Fruit fly (Drosophila melanogaster): Measurements from ENCODE around the gene CG8138.

Gene CG8138

DNA sequence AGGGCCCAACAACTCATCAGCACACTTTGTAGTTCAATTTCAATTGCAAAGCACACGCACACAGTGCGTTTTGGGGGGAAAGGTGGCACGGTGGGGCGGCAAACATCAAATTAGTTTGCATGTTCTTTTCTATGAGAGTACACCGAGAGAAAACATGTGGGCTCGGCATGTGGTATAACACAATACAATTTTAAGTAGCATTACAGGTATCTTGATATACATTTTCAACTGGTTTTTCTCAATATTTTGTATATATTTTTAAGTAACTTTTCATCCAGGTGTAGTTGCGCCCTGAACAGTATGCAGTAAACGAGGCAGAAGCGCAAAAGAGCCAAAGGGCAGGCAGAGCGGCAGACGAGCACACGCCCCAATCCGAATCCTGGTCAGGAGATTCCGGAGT is 19.3 kb downstream of the CG8138 start (continued):
- TF ChIP-seq dmrt99B (tag; optimal IDR thresholded peaks at IDR 0.05), result peak; percentile 1
- peak; percentile 18 for TF ChIP-seq cwo (GFP tag; optimal IDR thresholded peaks at IDR 0.05)
- peak; percentile 49 for TF ChIP-seq lab (GFP tag; optimal IDR thresholded peaks at IDR 0.05)

DNA sequence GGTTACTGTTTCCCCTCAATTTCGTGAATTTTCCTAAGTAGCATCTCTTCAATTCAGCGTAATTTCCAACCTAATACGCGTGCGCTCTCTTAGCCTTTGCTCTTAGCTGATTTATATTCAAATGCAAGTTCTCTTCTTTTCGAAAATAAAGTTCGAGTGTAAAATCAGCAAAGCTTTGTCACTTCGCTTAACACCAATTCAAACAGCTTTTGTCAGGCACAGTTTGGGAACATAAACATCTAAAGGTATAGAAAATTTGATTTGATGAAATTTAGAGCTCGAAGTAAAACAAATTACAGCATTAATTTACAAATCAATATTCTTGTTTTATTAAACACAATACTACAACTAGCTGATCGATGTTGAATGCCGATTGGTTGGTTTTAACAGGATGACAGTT is 27.3 kb downstream of the CG8138 start:
- TF ChIP-seq CG3163 (GFP tag; optimal IDR thresholded peaks at IDR 0.05) (peak; percentile 100), scrt (GFP tag; optimal IDR thresholded peaks at IDR 0.05) (peak; percentile 15), Rfx (GFP tag; IDR thresholded peaks at IDR 0.05) (0 out of 2 replicates have a peak, but pooled peaks have one; percentile 19), NFAT (GFP tag; IDR thresholded peaks at IDR 0.05) (0 out of 2 replicates have a peak, but pooled peaks have one; percentile 5), BEAF-32 (GFP tag; optimal IDR thresholded peaks at IDR 0.05) (no peak), E2f2 (GFP tag; IDR thresholded peaks at IDR 0.05) (peak; percentile 90), CG14014 (GFP tag; IDR thresholded peaks at IDR 0.05) (no peak), ewg (GFP tag; optimal IDR thresholded peaks at IDR 0.05) (peak; percentile 95), Gug (GFP tag; IDR thresholded peaks at IDR 0.05) (no peak), Med (GFP tag) (peak; percentile 68), CG18011 (GFP tag; optimal IDR thresholded peaks at IDR 0.05) (peak; percentile 99), stwl (tag; optimal IDR thresholded peaks at IDR 0.05) (peak; percentile 25), CG13287 (GFP tag; IDR thresholded peaks at IDR 0.05; ENCODE audit: partially characterized antibody) (peak; percentile 36; the same call in 1 of the 2 replicates), Trl (optimal IDR thresholded peaks at IDR 0.05) (peak; percentile 37 to 72), Trl (GFP tag; optimal IDR thresholded peaks at IDR 0.05) (no peak), pzg (GFP tag; optimal IDR thresholded peaks at IDR 0.05) (peak; percentile 16), pita (GFP tag; optimal IDR thresholded peaks at IDR 0.05) (no peak), pros (GFP tag; optimal IDR thresholded peaks at IDR 0.05) (no peak), Abd-B (GFP tag; optimal IDR thresholded peaks at IDR 0.05) (peak; percentile 49), CG11504 (tag; optimal IDR thresholded peaks at IDR 0.05) (peak; percentile 77), eve (GFP tag; optimal IDR thresholded peaks at IDR 0.05) (peak in 1 of 2 experiments; percentile 38), vvl (GFP tag; IDR thresholded peaks at IDR 0.05) (peak; percentile 33; the same call in 1 of the 2 replicates), Myb (GFP tag; optimal IDR thresholded peaks at IDR 0.05) (peak; percentile 81), Jarid2 (GFP tag; optimal IDR thresholded peaks at IDR 0.05) (peak; percentile 8), CG42726 (GFP tag; IDR thresholded peaks at IDR 0.05; ENCODE audit: partially characterized antibody) (peak; percentile 17; the same call in 1 of the 2 replicates), Dp (GFP tag; optimal IDR thresholded peaks at IDR 0.05) (peak; percentile 83), abd-A (tag; optimal IDR thresholded peaks at IDR 0.05) (peak; percentile 38)

dm6 chr3R:13214347-13214746 is 33.2 kb downstream of the CG8138 start, which contains the start of gene CG8483:
Gene CG8483 (minus strand): TSS chr3R:13214465.
- 0 out of 3 replicates have a peak, but pooled peaks have one; percentile 17 for TF ChIP-seq ken (GFP tag; IDR thresholded peaks at IDR 0.05)
- TF ChIP-seq CG11504 (tag; optimal IDR thresholded peaks at IDR 0.05), result peak; percentile 98
- peak; percentile 73 for TF ChIP-seq Med (GFP tag)
- peak; percentile 26; the same call in 1 of the 2 replicates for TF ChIP-seq vvl (GFP tag; IDR thresholded peaks at IDR 0.05)
- TF ChIP-seq CG32532 (GFP tag; IDR thresholded peaks at IDR 0.05), result 0 out of 2 replicates have a peak, but pooled peaks have one; percentile 7
- peak; percentile 73 for TF ChIP-seq Deaf1 (tag; optimal IDR thresholded peaks at IDR 0.05)
- TF ChIP-seq CG2116 (GFP tag; optimal IDR thresholded peaks at IDR 0.05), result no peak
- TF ChIP-seq chinmo (GFP tag; IDR thresholded peaks at IDR 0.05; ENCODE audit: partially characterized antibody), result 0 out of 4 replicates have a peak, but pooled peaks have one; percentile 59
- TF ChIP-seq CG2199 (GFP tag; IDR thresholded peaks at IDR 0.05), result 0 out of 3 replicates have a peak, but pooled peaks have one; percentile 49
- TF ChIP-seq Myb (GFP tag; optimal IDR thresholded peaks at IDR 0.05), result no peak
- TF ChIP-seq CG34422 (GFP tag; IDR thresholded peaks at IDR 0.05), result peak; percentile 28; the same call in 1 of the 3 replicates
- peak; percentile 51 for TF ChIP-seq sd (tag; optimal IDR thresholded peaks at IDR 0.05)
- TF ChIP-seq Trl (optimal IDR thresholded peaks at IDR 0.05), result peak; percentile 6 to 16
- no peak for TF ChIP-seq Trl (GFP tag; optimal IDR thresholded peaks at IDR 0.05)
- no peak for TF ChIP-seq CG16815 (GFP tag; optimal IDR thresholded peaks at IDR 0.05)
- TF ChIP-seq Adf1 (GFP tag; IDR thresholded peaks at IDR 0.05), result peak; percentile 81
- 0 out of 3 replicates have a peak, but pooled peaks have one; percentile 25 for TF ChIP-seq CG34224 (GFP tag; IDR thresholded peaks at IDR 0.05; ENCODE audit: partially characterized antibody)
- TF ChIP-seq CG6175 (GFP tag; IDR thresholded peaks at IDR 0.05), result peak; percentile 47; the same call in 1 of the 3 replicates
- TF ChIP-seq pros (GFP tag; optimal IDR thresholded peaks at IDR 0.05), result no peak
- peak; percentile 45 for TF ChIP-seq Jarid2 (GFP tag; optimal IDR thresholded peaks at IDR 0.05)
- no peak for TF ChIP-seq CG30403 (GFP tag; optimal IDR thresholded peaks at IDR 0.05)
- 0 out of 3 replicates have a peak, but pooled peaks have one; percentile 21 for TF ChIP-seq CG6791 (GFP tag; IDR thresholded peaks at IDR 0.05; ENCODE audit: partially characterized antibody)
